Worm (Caenorhabditis elegans): ENCODE data around the gene ins-5.

ins-5 gene

ce11 chrII:6028594-6029141 is 31.3 kb downstream of the ins-5 start:
- no peak for TF ChIP-seq ceh-82 (tag; optimal IDR thresholded peaks at IDR 0.05)
- TF ChIP-seq gmeb-1 (tag; optimal IDR thresholded peaks at IDR 0.05) = no peak
- no peak for TF ChIP-seq ceh-16 (tag; optimal IDR thresholded peaks at IDR 0.05)
- peak; percentile 27 for TF ChIP-seq C34F6.9 (tag; optimal IDR thresholded peaks at IDR 0.05)
- TF ChIP-seq nhr-12 (tag; optimal IDR thresholded peaks at IDR 0.05) = no peak
- no peak for TF ChIP-seq aly-2 (tag; optimal IDR thresholded peaks at IDR 0.05)
- TF ChIP-seq fos-1 (tag; optimal IDR thresholded peaks at IDR 0.05) = no peak
- no peak for TF ChIP-seq ZK546.5 (tag; optimal IDR thresholded peaks at IDR 0.05)
- no peak for TF ChIP-seq unc-55 (GFP tag; optimal IDR thresholded peaks at IDR 0.05)
- TF ChIP-seq F13H6.1 (tag; optimal IDR thresholded peaks at IDR 0.05) = peak; percentile 65
- TF ChIP-seq ztf-11 (tag; optimal IDR thresholded peaks at IDR 0.05) = no peak
- TF ChIP-seq nhr-77 (tag; optimal IDR thresholded peaks at IDR 0.05) = no peak
- TF ChIP-seq nhr-23 (tag; optimal IDR thresholded peaks at IDR 0.05) = no peak
- TF ChIP-seq mab-5 (tag; optimal IDR thresholded peaks at IDR 0.05) = peak; percentile 6
- no peak for TF ChIP-seq R02D3.7 (tag; optimal IDR thresholded peaks at IDR 0.05)
- peak in 1 of 2 experiments; percentile 37 for TF ChIP-seq lsy-2 (tag; optimal IDR thresholded peaks at IDR 0.05)
- TF ChIP-seq mdl-1 (tag; optimal IDR thresholded peaks at IDR 0.05) = no peak
- TF ChIP-seq sma-9 (GFP tag; optimal IDR thresholded peaks at IDR 0.05) = peak; percentile 54
- TF ChIP-seq sma-9 (tag; optimal IDR thresholded peaks at IDR 0.05) = no peak
- TF ChIP-seq nhr-129 (tag; optimal IDR thresholded peaks at IDR 0.05) = peak; percentile 80
- no peak for TF ChIP-seq elt-1 (tag; optimal IDR thresholded peaks at IDR 0.05)
- TF ChIP-seq Y55F3AM.14 (GFP tag; optimal IDR thresholded peaks at IDR 0.05) = no peak
- no peak for TF ChIP-seq ztf-4 (tag; optimal IDR thresholded peaks at IDR 0.05)
- no peak for TF ChIP-seq nhr-10 (tag; optimal IDR thresholded peaks at IDR 0.05)
- TF ChIP-seq blmp-1 (tag; optimal IDR thresholded peaks at IDR 0.05; ENCODE audit: insufficient read depth) = no peak
- no peak for TF ChIP-seq lin-11 (tag; optimal IDR thresholded peaks at IDR 0.05)
- no peak for TF ChIP-seq snpc-4 (tag; optimal IDR thresholded peaks at IDR 0.05)

- no peak for TF ChIP-seq elt-3 (tag; optimal IDR thresholded peaks at IDR 0.05)
- no peak for TF ChIP-seq snpc-4 (tag; optimal IDR thresholded peaks at IDR 0.05)
- TF ChIP-seq lin-39 (tag; optimal IDR thresholded peaks at IDR 0.05) = no peak
Measured at ce11 chrII:6031106-6031505, 33.7 kb downstream of the ins-5 start, which contains the start of gene frpr-16. Gene frpr-16 (minus strand): TSS chrII:6031206.

ce11 chrII:6043166-6043565 is 45.8 kb downstream of the ins-5 start, which contains the start of gene R12C12.10:
Gene R12C12.10 (minus strand): TSS chrII:6043266.
- TF ChIP-seq unc-55 (GFP tag; optimal IDR thresholded peaks at IDR 0.05) = no peak
- TF ChIP-seq nhr-77 (tag; optimal IDR thresholded peaks at IDR 0.05) = no peak
- no peak for TF ChIP-seq mab-5 (tag; optimal IDR thresholded peaks at IDR 0.05)
- TF ChIP-seq snpc-4 (tag; optimal IDR thresholded peaks at IDR 0.05) = no peak
- TF ChIP-seq lin-39 (tag; optimal IDR thresholded peaks at IDR 0.05) = no peak
- TF ChIP-seq nhr-6 (tag; optimal IDR thresholded peaks at IDR 0.05) = no peak
- no peak for TF ChIP-seq alr-1 (tag; optimal IDR thresholded peaks at IDR 0.05)
- TF ChIP-seq unc-62 (GFP tag; optimal IDR thresholded peaks at IDR 0.05) = no peak
- TF ChIP-seq peb-1 (tag; optimal IDR thresholded peaks at IDR 0.05) = no peak
- TF ChIP-seq lin-11 (tag; optimal IDR thresholded peaks at IDR 0.05) = no peak
- TF ChIP-seq nhr-21 (tag; optimal IDR thresholded peaks at IDR 0.05) = no peak
- no peak for TF ChIP-seq lin-13 (GFP tag; optimal IDR thresholded peaks at IDR 0.05)
- TF ChIP-seq ZK546.5 (tag; optimal IDR thresholded peaks at IDR 0.05) = no peak
- TF ChIP-seq ztf-11 (tag; optimal IDR thresholded peaks at IDR 0.05) = no peak
- TF ChIP-seq Y55F3AM.14 (GFP tag; optimal IDR thresholded peaks at IDR 0.05) = no peak

ce11 chrII:6045048-6045447 is 47.7 kb downstream of the ins-5 start, which contains the start of gene R12C12.5:
Gene R12C12.5 (minus strand): TSS chrII:6045148.
- no peak for TF ChIP-seq gmeb-1 (tag; optimal IDR thresholded peaks at IDR 0.05)
- no peak for TF ChIP-seq nhr-11 (tag; optimal IDR thresholded peaks at IDR 0.05)
- no peak for TF ChIP-seq lin-11 (tag; optimal IDR thresholded peaks at IDR 0.05)
- no peak for TF ChIP-seq peb-1 (tag; optimal IDR thresholded peaks at IDR 0.05)
- TF ChIP-seq nhr-12 (tag; optimal IDR thresholded peaks at IDR 0.05) = no peak
- no peak for TF ChIP-seq mab-5 (tag; optimal IDR thresholded peaks at IDR 0.05)
- no peak for TF ChIP-seq ceh-82 (tag; optimal IDR thresholded peaks at IDR 0.05)
- TF ChIP-seq unc-55 (GFP tag; optimal IDR thresholded peaks at IDR 0.05) = no peak
- no peak for TF ChIP-seq nhr-129 (tag; optimal IDR thresholded peaks at IDR 0.05)
- no peak for TF ChIP-seq ZK546.5 (tag; optimal IDR thresholded peaks at IDR 0.05)
- no peak for TF ChIP-seq mbf-1 (tag; optimal IDR thresholded peaks at IDR 0.05)
- TF ChIP-seq nhr-21 (tag; optimal IDR thresholded peaks at IDR 0.05) = no peak
- no peak for TF ChIP-seq nhr-25 (tag; optimal IDR thresholded peaks at IDR 0.05)
- TF ChIP-seq dmd-4 (tag; optimal IDR thresholded peaks at IDR 0.05) = no peak

Measured in whole organism, L2 larva.